Worm (Caenorhabditis elegans) whole organism, late embryonic: ENCODE data around the gene srh-185.

Experiments
- C38D4.7 ChIP-seq: fragments of 200-800 bp; sonication (Bioruptor generic); optimal IDR thresholded peaks from 2 replicates; lab custom pipeline; 2018; ENCODE audit warnings: mild to moderate bottlenecking, missing genetic modification characterization, moderate library complexity, missing compliant biosample characterization
- ahr-1 ChIP-seq: sonication (generic microtip); optimal IDR thresholded peaks from 2 replicates; lab custom pipeline; 2016; ENCODE audit warnings: missing genetic modification characterization, missing compliant biosample characterization
- ama-1 ChIP-seq: fragments of 150-350 bp; optimal IDR thresholded peaks from 2 replicates; lab custom pipeline; 2014
- ceh-45 ChIP-seq: fragments of 200-800 bp; sonication (Bioruptor generic); IDR thresholded peaks from 2 replicates; pipeline ENCODE4 v1.3.6; 2022; ENCODE audit warnings: missing genetic modification reagents, missing genetic modification characterization, missing compliant biosample characterization
- elt-2 ChIP-seq: sonication (generic microtip); optimal IDR thresholded peaks from 2 replicates; lab custom pipeline; 2016; ENCODE audit warnings: missing genetic modification reagents, missing genetic modification characterization, missing compliant biosample characterization
- fkh-10 ChIP-seq: fragments of 150-350 bp; optimal IDR thresholded peaks from 2 replicates; lab custom pipeline; 2014; ENCODE audit warnings: missing biosample characterization, missing genetic modification reagents, missing genetic modification characterization
- fkh-6 ChIP-seq: sonication (generic microtip); optimal IDR thresholded peaks from 2 replicates; lab custom pipeline; 2016; ENCODE audit warnings: missing genetic modification characterization, missing compliant biosample characterization
- pax-1 ChIP-seq: fragments of 150-350 bp; optimal IDR thresholded peaks from 2 replicates; lab custom pipeline; 2014; ENCODE audit warnings: missing biosample characterization, missing genetic modification characterization
- pha-4 ChIP-seq: fragments of 150-350 bp; optimal IDR thresholded peaks from 2 replicates; lab custom pipeline; 2018; ENCODE audit warnings: missing biosample characterization, missing genetic modification reagents, missing genetic modification characterization
- pqm-1 ChIP-seq: sonication (generic microtip); optimal IDR thresholded peaks from 2 replicates; lab custom pipeline; 2016; ENCODE audit warnings: missing genetic modification characterization, missing compliant biosample characterization
- unc-55 ChIP-seq: sonication (generic microtip); optimal IDR thresholded peaks from 2 replicates; lab custom pipeline; 2017; ENCODE audit warnings: missing biosample characterization, missing genetic modification reagents, missing genetic modification characterization

DNA sequence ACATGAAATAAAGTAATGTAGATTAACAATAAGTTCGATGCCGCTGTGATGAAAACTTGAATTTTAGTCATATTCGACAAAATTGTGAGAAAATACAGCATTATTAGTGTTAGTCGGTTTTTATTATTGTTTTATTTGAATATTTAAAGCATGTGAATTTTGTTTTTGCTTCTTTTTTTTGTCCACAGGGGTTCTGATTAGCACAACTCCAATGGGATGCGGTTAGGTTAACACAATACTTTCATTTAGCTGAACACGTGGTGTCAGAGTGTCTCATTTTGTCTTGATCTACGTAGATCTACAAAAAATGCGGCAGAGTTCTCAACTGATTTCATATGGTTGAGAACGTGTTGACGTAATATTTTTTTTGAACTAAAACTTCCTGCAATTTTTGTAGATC lies 3.1 kb downstream of the srh-185 start, which contains the start of gene str-40:
- TF ChIP-seq C38D4.7 (GFP tag; lab: Kevin White, UChicago) (no peak), elt-2 (tag; lab: Kevin White, UChicago) (no peak), ahr-1 (tag; lab: Kevin White, UChicago) (no peak), pax-1 (tag; lab: Kevin White, UChicago) (no peak), ama-1 (lab: Kevin White, UChicago) (no peak), fkh-6 (tag; lab: Kevin White, UChicago) (no peak), unc-55 (GFP tag; lab: Kevin White, UChicago) (no peak), ceh-45 (no peak), pha-4 (tag; lab: Kevin White, UChicago) (no peak), pqm-1 (tag; lab: Kevin White, UChicago) (no peak), fkh-10 (GFP tag; lab: Kevin White, UChicago) (no peak)
